Worm (Caenorhabditis elegans): ENCODE measurements around the gene glb-33.
A peak's percentile ranks its signal among the peaks of the same experiment; 100 is the strongest.

DNA sequence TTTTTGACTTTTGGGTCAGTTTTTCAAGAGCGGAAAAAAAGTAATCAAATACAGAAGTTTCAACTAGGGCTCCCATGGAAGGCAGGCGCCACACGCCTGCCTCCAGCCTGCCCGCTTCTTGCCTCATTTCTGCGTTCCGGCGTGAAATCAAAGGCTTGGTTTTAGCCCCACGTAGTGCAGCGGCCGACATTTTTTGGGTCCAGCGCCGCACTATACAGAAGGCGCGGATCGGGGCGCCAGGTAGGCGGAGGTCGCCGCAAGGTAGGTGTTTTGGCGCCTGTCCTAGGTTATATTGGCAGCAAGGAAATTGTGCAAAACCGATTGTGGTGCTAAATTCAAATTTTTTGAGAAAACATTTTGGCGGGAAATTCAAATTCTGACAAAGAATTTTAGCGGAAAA lies 16.2 kb downstream of the glb-33 start:
- peak; percentile 81 for TF ChIP-seq set-16 (GFP tag; IDR thresholded peaks at IDR 0.05)
- no peak for TF ChIP-seq aly-2 (tag; optimal IDR thresholded peaks at IDR 0.05)
- TF ChIP-seq dve-1 (tag; optimal IDR thresholded peaks at IDR 0.05; ENCODE audit: insufficient read depth) = no peak
- no peak for TF ChIP-seq lin-13 (GFP tag; optimal IDR thresholded peaks at IDR 0.05)
- no peak for TF ChIP-seq ceh-32 (tag; optimal IDR thresholded peaks at IDR 0.05; ENCODE audit: poor library complexity)
- TF ChIP-seq snpc-4 (tag; optimal IDR thresholded peaks at IDR 0.05) = no peak
- TF ChIP-seq ceh-82 (tag; optimal IDR thresholded peaks at IDR 0.05) = no peak
- TF ChIP-seq F37D6.2 (tag; optimal IDR thresholded peaks at IDR 0.05) = no peak

All from whole organism, L4 larva.